Worm (Caenorhabditis elegans): ENCODE data around the gene ubxn-4.

ubxn-4 gene

ce11 chrIII:8425076-8425475 is 19.7 kb upstream of the ubxn-4 start:
- TF ChIP-seq mef-2 (tag; optimal IDR thresholded peaks at IDR 0.05) (no peak), unc-30 (tag; optimal IDR thresholded peaks at IDR 0.05) (no peak), hlh-17 (GFP tag; optimal IDR thresholded peaks at IDR 0.05; ENCODE audit: borderline replicate concordance) (no peak), sptf-1 (tag; optimal IDR thresholded peaks at IDR 0.05) (no peak), C04F5.9 (tag; optimal IDR thresholded peaks at IDR 0.05) (peak; percentile 12), rnt-1 (tag; optimal IDR thresholded peaks at IDR 0.05) (peak; percentile 22), mdl-1 (tag; optimal IDR thresholded peaks at IDR 0.05) (peak in 1 of 2 experiments; percentile 63), nhr-85 (tag) (peak; percentile 60), unc-86 (tag; optimal IDR thresholded peaks at IDR 0.05) (peak; percentile 55), swsn-7 (tag; optimal IDR thresholded peaks at IDR 0.05) (peak; percentile 62), lin-15B (tag; optimal IDR thresholded peaks at IDR 0.05) (no peak), nhr-19 (GFP tag; conservative IDR thresholded peaks at IDR 0.05) (peak; percentile 48), lin-39 (tag; optimal IDR thresholded peaks at IDR 0.05) (no peak), mep-1 (tag; optimal IDR thresholded peaks at IDR 0.05) (peak; percentile 83), lin-13 (GFP tag; optimal IDR thresholded peaks at IDR 0.05) (peak; percentile 44), C34B4.2 (tag; optimal IDR thresholded peaks at IDR 0.05) (no peak), aly-2 (tag; optimal IDR thresholded peaks at IDR 0.05) (no peak), grh-1 (GFP tag; IDR thresholded peaks at IDR 0.05) (no peak), ama-1 (optimal IDR thresholded peaks at IDR 0.05) (peak; percentile 45), nhr-84 (tag; optimal IDR thresholded peaks at IDR 0.05) (no peak), tlp-1 (tag; optimal IDR thresholded peaks at IDR 0.05) (no peak), nhr-90 (tag; optimal IDR thresholded peaks at IDR 0.05; ENCODE audit: poor library complexity) (peak; percentile 41), snu-23 (GFP tag; optimal IDR thresholded peaks at IDR 0.05) (peak; percentile 89), blmp-1 (tag; optimal IDR thresholded peaks at IDR 0.05) (peak; percentile 55), ceh-8 (GFP tag; optimal IDR thresholded peaks at IDR 0.05) (no peak), sox-4 (tag; optimal IDR thresholded peaks at IDR 0.05) (no peak), ceh-90 (tag; optimal IDR thresholded peaks at IDR 0.05) (no peak), isw-1 (GFP tag; IDR thresholded peaks at IDR 0.05) (no peak), nhr-11 (tag; optimal IDR thresholded peaks at IDR 0.05) (no peak), nhr-12 (tag; optimal IDR thresholded peaks at IDR 0.05) (no peak), lin-35 (GFP tag; optimal IDR thresholded peaks at IDR 0.05) (peak; percentile 54 to 74), jun-1 (tag; optimal IDR thresholded peaks at IDR 0.05) (peak; percentile 47), ceh-88 (GFP tag; IDR thresholded peaks at IDR 0.05) (no peak), snpc-4 (tag; optimal IDR thresholded peaks at IDR 0.05) (peak; percentile 10), unc-98 (GFP tag; IDR thresholded peaks at IDR 0.05) (no peak), dsc-1 (tag; optimal IDR thresholded peaks at IDR 0.05) (peak; percentile 27), egl-13 (tag; optimal IDR thresholded peaks at IDR 0.05) (no peak), mab-9 (GFP tag; IDR thresholded peaks at IDR 0.05) (no peak), fkh-4 (tag; optimal IDR thresholded peaks at IDR 0.05; ENCODE audit: borderline replicate concordance) (no peak), nhr-77 (tag; optimal IDR thresholded peaks at IDR 0.05) (peak; percentile 30), hpl-2 (GFP tag; optimal IDR thresholded peaks at IDR 0.05) (no peak), elt-3 (tag; optimal IDR thresholded peaks at IDR 0.05) (peak in 2 of 6 experiments; percentile 12 to 18), nhr-20 (tag; optimal IDR thresholded peaks at IDR 0.05) (peak; percentile 71), hlh-4 (tag; optimal IDR thresholded peaks at IDR 0.05) (no peak), lin-14 (GFP tag; optimal IDR thresholded peaks at IDR 0.05) (peak; percentile 85), unc-130 (tag; optimal IDR thresholded peaks at IDR 0.05) (no peak), irx-1 (tag; optimal IDR thresholded peaks at IDR 0.05) (no peak), zip-4 (GFP tag; optimal IDR thresholded peaks at IDR 0.05) (no peak), ceh-63 (GFP tag; optimal IDR thresholded peaks at IDR 0.05) (no peak), lsy-2 (tag; optimal IDR thresholded peaks at IDR 0.05) (peak; percentile 49 to 86), efl-3 (GFP tag; optimal IDR thresholded peaks at IDR 0.05) (no peak), fkh-10 (GFP tag; optimal IDR thresholded peaks at IDR 0.05) (no peak), alr-1 (tag; optimal IDR thresholded peaks at IDR 0.05; ENCODE audit: borderline replicate concordance) (no peak), F16B12.6 (tag; optimal IDR thresholded peaks at IDR 0.05) (peak; percentile 39)
